Fruit fly (Drosophila melanogaster): ENCODE measurements around the gene Srp72.
A peak's percentile ranks its signal among the peaks of the same experiment; 100 is the strongest.

The Srp72 gene

DNA sequence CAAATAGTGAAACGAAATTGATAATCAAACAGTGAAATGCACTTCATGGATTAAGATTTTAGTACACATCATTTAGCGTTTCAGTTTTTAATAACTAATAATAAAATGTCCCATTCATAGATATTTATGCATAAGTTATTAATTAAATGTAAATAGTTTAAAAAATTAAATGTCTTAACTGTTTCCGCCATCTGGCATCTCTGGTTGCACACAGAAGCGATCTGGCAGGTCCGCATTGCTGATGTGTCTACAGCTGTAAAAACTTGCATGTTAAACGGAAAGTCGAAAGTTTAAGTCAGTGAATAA lies at the start of gene Srp72 (continued):
- TF ChIP-seq danr (GFP tag; IDR thresholded peaks at IDR 0.05) (no peak), Spps (tag; optimal IDR thresholded peaks at IDR 0.05) (peak; percentile 9), Bgb (GFP tag; IDR thresholded peaks at IDR 0.05; ENCODE audit: partially characterized antibody) (no peak), CG10147 (GFP tag; optimal IDR thresholded peaks at IDR 0.05) (peak; percentile 45), run (tag; optimal IDR thresholded peaks at IDR 0.05) (no peak), CG6254 (GFP tag; optimal IDR thresholded peaks at IDR 0.05) (no peak), CG34422 (GFP tag; IDR thresholded peaks at IDR 0.05) (no peak), CG8359 (GFP tag; optimal IDR thresholded peaks at IDR 0.05; ENCODE audit: borderline replicate concordance) (no peak), CG13775 (GFP tag; optimal IDR thresholded peaks at IDR 0.05) (peak; percentile 56), hkb (optimal IDR thresholded peaks at IDR 0.05) (no peak), hkb (GFP tag; IDR thresholded peaks at IDR 0.05) (peak; percentile 63), Mes4 (GFP tag; optimal IDR thresholded peaks at IDR 0.05) (no peak), CG16815 (GFP tag; optimal IDR thresholded peaks at IDR 0.05) (no peak), eyg (GFP tag; optimal IDR thresholded peaks at IDR 0.05) (no peak), Hmx (GFP tag; optimal IDR thresholded peaks at IDR 0.05) (no peak), wek (GFP tag; optimal IDR thresholded peaks at IDR 0.05) (no peak), oc (tag; optimal IDR thresholded peaks at IDR 0.05) (no peak), CG34376 (GFP tag; optimal IDR thresholded peaks at IDR 0.05) (peak; percentile 33), CG2120 (GFP tag; optimal IDR thresholded peaks at IDR 0.05) (peak; percentile 51), Sry-β (GFP tag; optimal IDR thresholded peaks at IDR 0.05) (no peak), Dll (GFP tag; IDR thresholded peaks at IDR 0.05; ENCODE audit: partially characterized antibody) (0 out of 4 replicates have a peak, but pooled peaks have one; percentile 43), Nf-YA (GFP tag; IDR thresholded peaks at IDR 0.05) (no peak), chinmo (GFP tag; IDR thresholded peaks at IDR 0.05; ENCODE audit: partially characterized antibody) (no peak), Camta (GFP tag; optimal IDR thresholded peaks at IDR 0.05) (no peak), CG3163 (GFP tag; optimal IDR thresholded peaks at IDR 0.05) (no peak), CG11085 (GFP tag; IDR thresholded peaks at IDR 0.05) (no peak), Sry-δ (GFP tag; optimal IDR thresholded peaks at IDR 0.05) (no peak), CG4424 (GFP tag; optimal IDR thresholded peaks at IDR 0.05) (peak; percentile 66), Rfx (GFP tag; IDR thresholded peaks at IDR 0.05) (peak; percentile 51; the same call in 1 of the 2 replicates), cg (GFP tag; optimal IDR thresholded peaks at IDR 0.05) (no peak), CG12659 (GFP tag; optimal IDR thresholded peaks at IDR 0.05) (peak; percentile 54), stwl (tag; optimal IDR thresholded peaks at IDR 0.05) (peak; percentile 59), CG1647 (GFP tag; optimal IDR thresholded peaks at IDR 0.05) (peak; percentile 17), CG15696 (tag; optimal IDR thresholded peaks at IDR 0.05) (peak; percentile 30), Bteb2 (GFP tag; optimal IDR thresholded peaks at IDR 0.05) (no peak), CG11695 (GFP tag; IDR thresholded peaks at IDR 0.05) (peak; percentile 68; the same call in 2 of the 3 replicates), ap (GFP tag; IDR thresholded peaks at IDR 0.05) (no peak), chif (GFP tag; optimal IDR thresholded peaks at IDR 0.05) (no peak), gce (GFP tag; IDR thresholded peaks at IDR 0.05) (no peak), gcm (GFP tag; optimal IDR thresholded peaks at IDR 0.05) (no peak), Hr39 (optimal IDR thresholded peaks at IDR 0.05) (no peak), CG6272 (GFP tag; IDR thresholded peaks at IDR 0.05) (no peak), CG6683 (GFP tag; optimal IDR thresholded peaks at IDR 0.05) (no peak), CG17802 (tag; optimal IDR thresholded peaks at IDR 0.05) (peak; percentile 39), NfI (GFP tag; optimal IDR thresholded peaks at IDR 0.05) (peak; percentile 31), tio (GFP tag; optimal IDR thresholded peaks at IDR 0.05) (peak; percentile 29), CG18262 (tag; optimal IDR thresholded peaks at IDR 0.05) (peak; percentile 34), nmo (GFP tag; optimal IDR thresholded peaks at IDR 0.05) (peak; percentile 63), CG10543 (GFP tag; optimal IDR thresholded peaks at IDR 0.05) (peak; percentile 69), CG17912 (GFP tag; optimal IDR thresholded peaks at IDR 0.05) (no peak), ab (GFP tag; optimal IDR thresholded peaks at IDR 0.05) (no peak), grau (tag; optimal IDR thresholded peaks at IDR 0.05) (peak; percentile 41)
